Worm (Caenorhabditis elegans): Measurements from ENCODE around the gene Y47A7.2.

- TF ChIP-seq nhr-77 (tag; optimal IDR thresholded peaks at IDR 0.05) (no peak), ama-1 (optimal IDR thresholded peaks at IDR 0.05) (no peak), lsy-2 (tag; optimal IDR thresholded peaks at IDR 0.05) (no peak), aly-2 (tag; optimal IDR thresholded peaks at IDR 0.05) (no peak), elt-1 (tag; optimal IDR thresholded peaks at IDR 0.05) (no peak), ceh-82 (tag; optimal IDR thresholded peaks at IDR 0.05) (no peak), lin-11 (tag; optimal IDR thresholded peaks at IDR 0.05) (no peak), nhr-11 (tag; optimal IDR thresholded peaks at IDR 0.05) (no peak), ztf-4 (tag; optimal IDR thresholded peaks at IDR 0.05) (no peak), dmd-4 (tag; optimal IDR thresholded peaks at IDR 0.05) (no peak), skn-1 (tag; optimal IDR thresholded peaks at IDR 0.05) (no peak), sem-4 (tag; optimal IDR thresholded peaks at IDR 0.05) (no peak), R02D3.7 (tag; optimal IDR thresholded peaks at IDR 0.05) (no peak)
These were observed 40.5 kb downstream of the Y47A7.2 start, which contains the start of gene srx-39 for ce11 chrV:5157660-5158059.
